Worm (Caenorhabditis elegans) whole organism, mixed stage, embryonic: ENCODE data around the gene C54E10.7.

Experiments used
- ceh-39 ChIP-seq: fragments of 150-350 bp; optimal IDR thresholded peaks from 2 replicates; lab custom pipeline; 2014; ENCODE audit warnings: missing biosample characterization, missing genetic modification characterization
- ceh-83 ChIP-seq: fragments of 200-800 bp; sonication (Bioruptor generic); optimal IDR thresholded peaks from 2 replicates; lab custom pipeline; 2018; ENCODE audit warnings: mild to moderate bottlenecking, missing genetic modification characterization, missing compliant biosample characterization
- ham-2 ChIP-seq: fragments of 200-800 bp; sonication (Bioruptor generic); optimal IDR thresholded peaks from 2 replicates; lab custom pipeline; 2018; ENCODE audit warnings: mild to moderate bottlenecking, missing genetic modification characterization, missing compliant biosample characterization
- lsy-2 ChIP-seq: fragments of 150-350 bp; optimal IDR thresholded peaks from 2 replicates; lab custom pipeline; 2014; ENCODE audit warnings: missing biosample characterization, missing genetic modification characterization
- nhr-237 ChIP-seq: fragments of 150-350 bp; optimal IDR thresholded peaks from 2 replicates; lab custom pipeline; 2014; ENCODE audit warnings: missing biosample characterization, missing genetic modification characterization

- TF ChIP-seq ceh-39 (tag; lab: Kevin White, UChicago) (no peak), lsy-2 (tag; lab: Kevin White, UChicago) (no peak), ham-2 (GFP tag; lab: Kevin White, UChicago) (no peak), ceh-83 (GFP tag; lab: Kevin White, UChicago) (no peak), nhr-237 (no peak)
These were observed 25.7 kb downstream of the C54E10.7 start, which contains the start of gene cyp-33D3 for ce11 chrV:18837125-18837524.
